Fruit fly (Drosophila melanogaster) S2 (cell line): Measurements from ENCODE around the gene Glg1.
A peak's percentile ranks its signal among the peaks of the same experiment; 100 is the strongest.

ENCODE experiments used
- CG8478 ChIP-seq: fragments of >200 bp; optimal IDR thresholded peaks from 2 replicates; lab custom pipeline; 2018
- CTCF ChIP-seq, 2 experiments: fragments of >200 bp; optimal IDR thresholded peaks; 2 replicates each; lab custom pipeline; 2018

The Glg1 gene

DNA sequence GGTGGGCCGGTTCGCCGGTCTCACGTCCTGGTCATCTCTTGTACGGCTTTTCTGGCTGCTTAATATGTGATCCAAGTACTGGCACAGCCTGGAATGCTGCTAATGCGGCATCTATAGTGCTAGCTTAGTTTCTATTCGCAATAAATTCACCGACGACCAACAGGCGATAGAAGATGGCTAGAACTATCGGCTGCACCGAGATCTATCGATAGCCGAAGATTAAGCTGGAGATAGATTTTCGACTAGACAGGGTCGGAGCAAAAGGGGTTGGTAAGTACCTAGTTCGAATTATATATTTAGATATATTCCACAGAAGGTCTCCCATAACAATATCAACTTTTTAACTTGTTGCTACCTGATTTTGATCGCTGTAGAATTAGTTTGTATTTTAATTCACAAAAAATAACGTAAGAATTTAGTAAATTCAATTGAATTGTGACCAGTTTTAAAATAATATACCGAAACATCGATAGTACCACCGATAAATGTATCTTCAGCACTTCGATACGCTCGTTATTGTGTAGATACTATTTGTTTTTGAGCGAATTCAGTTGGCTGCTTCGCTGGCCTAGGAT lies at the start of gene Glg1, which contains the start of gene M6:
Glg1 (minus strand) TSS at position 185 of the 575 bp plus-strand sequence.
M6 (plus strand) TSS at position 499 of the 575 bp plus-strand sequence.
- TF ChIP-seq CG8478 = no peak
- TF ChIP-seq CTCF (optimal IDR thresholded peaks at IDR 0.05; lab: Kevin White, UChicago) = peak; percentile 27 to 47

- no peak for TF ChIP-seq CG8478
- no peak for TF ChIP-seq CTCF (optimal IDR thresholded peaks at IDR 0.05; lab: Kevin White, UChicago)
These were observed 47.4 kb upstream of the Glg1 start, which contains the start of gene Wnk for dm6 chr3L:21554752-21555151. TSS of gene Wnk (minus strand) at chr3L:21554928.

- TF ChIP-seq CG8478 (no peak), CTCF (optimal IDR thresholded peaks at IDR 0.05; lab: Kevin White, UChicago) (no peak)
These were observed 34.7 kb upstream of the Glg1 start, which contains the start of gene CG33290 for dm6 chr3L:21542059-21542458. TSS of gene CG33290 (plus strand) at chr3L:21542359.

dm6 chr3L:21539245-21540196 lies 32.2 kb upstream of the Glg1 start, which contains the start of the genes COX8 and VhaM9.7-b:
TSS of gene COX8 (minus strand) at chr3L:21539447.
TSS of gene VhaM9.7-b (plus strand) at chr3L:21539862.
- TF ChIP-seq CTCF (optimal IDR thresholded peaks at IDR 0.05; lab: Kevin White, UChicago) (peak; percentile 13 to 14), CG8478 (no peak)

DNA sequence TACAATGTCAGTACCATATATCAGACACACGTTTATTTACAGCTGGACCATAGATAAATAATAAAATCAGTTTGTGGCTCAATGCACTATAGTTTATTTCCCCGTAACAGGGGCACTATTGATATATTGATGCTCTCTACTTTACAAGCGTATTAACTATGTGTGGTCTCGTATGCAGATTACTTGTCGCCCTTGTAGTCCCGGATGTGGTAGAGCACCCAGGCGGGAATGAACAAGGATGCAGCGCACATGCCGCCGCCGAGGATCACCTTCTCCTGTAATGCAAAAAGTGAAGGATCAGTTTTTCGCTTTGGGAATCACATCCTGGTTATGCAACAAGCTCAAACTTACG lies 31.5 kb upstream of the Glg1 start:
- no peak for TF ChIP-seq CG8478

- no peak for TF ChIP-seq CG8478
- TF ChIP-seq CTCF (optimal IDR thresholded peaks at IDR 0.05; lab: Kevin White, UChicago) = peak; percentile 39 to 50
These were observed 29.5 kb upstream of the Glg1 start, which contains the start of gene Rpn10 for dm6 chr3L:21536857-21537256. TSS of gene Rpn10 (plus strand) at chr3L:21537000.

DNA sequence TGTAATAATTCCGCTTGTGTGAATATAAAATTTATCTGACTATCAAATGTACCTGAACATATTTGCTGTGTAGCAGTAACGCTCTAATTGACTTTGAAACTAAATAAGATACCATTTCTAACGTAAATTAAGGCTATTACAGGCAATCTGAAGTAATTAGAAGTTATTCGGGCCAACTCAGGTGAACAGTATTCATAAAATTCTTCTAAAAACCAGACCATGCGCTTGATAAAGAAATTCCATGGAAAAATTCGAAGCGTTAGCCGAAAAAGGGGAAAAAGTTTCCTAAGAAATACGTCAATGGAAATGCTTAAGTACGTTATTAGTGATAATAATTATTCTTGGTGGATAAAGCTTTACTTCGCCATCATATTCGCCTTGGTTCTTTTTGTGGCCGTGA lies 27.0 kb upstream of the Glg1 start, which contains the start of gene ppk5:
ppk5 (plus strand) TSS at position 301 of the 400 bp plus-strand sequence.
- no peak for TF ChIP-seq CG8478
- no peak for TF ChIP-seq CTCF (optimal IDR thresholded peaks at IDR 0.05; lab: Kevin White, UChicago)

DNA sequence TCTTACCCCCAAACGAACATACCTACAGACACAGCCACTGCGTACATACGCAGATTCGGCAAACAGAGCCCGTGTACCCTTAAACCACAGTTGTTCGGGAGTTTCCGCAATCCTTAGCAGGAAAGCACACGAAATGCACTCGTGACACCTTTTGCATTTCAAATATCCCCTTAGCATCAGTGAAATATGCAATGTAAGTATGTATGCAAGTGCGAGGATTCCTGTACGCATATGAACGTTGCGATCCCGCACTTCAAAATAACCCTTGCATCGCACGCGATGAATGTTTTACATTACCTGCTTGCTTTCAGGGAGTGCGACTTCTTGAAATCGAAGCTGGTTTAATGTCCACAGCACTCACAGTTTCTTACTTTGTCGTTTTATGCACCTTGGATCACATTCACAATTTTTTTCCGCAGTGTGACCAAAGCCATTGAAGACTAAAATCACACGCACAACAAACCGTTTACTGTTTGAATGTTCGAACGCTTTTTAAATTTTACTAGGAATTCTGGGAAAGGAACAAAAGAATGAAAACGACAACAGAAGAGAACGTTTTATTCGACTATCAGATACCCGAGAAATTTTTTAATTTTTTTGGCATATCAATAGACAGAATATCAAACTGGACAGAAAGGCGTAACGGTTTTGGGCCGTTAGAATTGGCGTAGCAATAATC lies 26.1 kb upstream of the Glg1 start, which contains the start of gene Mkrn1:
Mkrn1 (minus strand) TSS at position 444 of the 679 bp plus-strand sequence.
- TF ChIP-seq CG8478 (no peak), CTCF (optimal IDR thresholded peaks at IDR 0.05; lab: Kevin White, UChicago) (peak in 1 of 2 experiments; percentile 40)

DNA sequence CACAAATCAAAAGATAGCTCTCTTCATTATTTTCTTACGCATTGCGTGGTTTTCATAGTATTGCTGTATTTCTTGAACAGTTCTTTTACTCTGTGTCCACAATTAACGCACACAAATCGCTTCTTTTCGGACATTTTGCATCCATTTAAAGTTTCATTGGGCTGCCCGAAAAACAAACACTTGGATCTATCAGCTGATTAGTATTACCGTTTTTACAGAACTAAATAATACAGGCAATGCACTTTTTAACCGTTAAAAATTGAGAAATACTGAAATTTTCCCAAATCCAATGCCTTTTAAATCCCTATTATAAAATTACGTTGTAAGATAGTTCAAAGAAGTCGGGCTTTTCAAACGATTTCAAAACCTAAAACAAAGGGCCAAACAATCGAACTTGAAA lies 21.8 kb upstream of the Glg1 start, which contains the start of gene Arv1:
Arv1 (minus strand) TSS at position 226 of the 400 bp plus-strand sequence.
- TF ChIP-seq CTCF (optimal IDR thresholded peaks at IDR 0.05; lab: Kevin White, UChicago) = no peak
- no peak for TF ChIP-seq CG8478

dm6 chr3L:21524071-21524889 lies 16.9 kb upstream of the Glg1 start:
- no peak for TF ChIP-seq CG8478
- no peak for TF ChIP-seq CTCF (optimal IDR thresholded peaks at IDR 0.05; lab: Kevin White, UChicago)

- TF ChIP-seq CTCF (optimal IDR thresholded peaks at IDR 0.05; lab: Kevin White, UChicago) = peak in 1 of 2 experiments; percentile 1
- no peak for TF ChIP-seq CG8478
These were observed 15.9 kb upstream of the Glg1 start, which contains the start of gene CG7611 for dm6 chr3L:21523059-21523836. TSS of gene CG7611 (plus strand) at chr3L:21523186.

DNA sequence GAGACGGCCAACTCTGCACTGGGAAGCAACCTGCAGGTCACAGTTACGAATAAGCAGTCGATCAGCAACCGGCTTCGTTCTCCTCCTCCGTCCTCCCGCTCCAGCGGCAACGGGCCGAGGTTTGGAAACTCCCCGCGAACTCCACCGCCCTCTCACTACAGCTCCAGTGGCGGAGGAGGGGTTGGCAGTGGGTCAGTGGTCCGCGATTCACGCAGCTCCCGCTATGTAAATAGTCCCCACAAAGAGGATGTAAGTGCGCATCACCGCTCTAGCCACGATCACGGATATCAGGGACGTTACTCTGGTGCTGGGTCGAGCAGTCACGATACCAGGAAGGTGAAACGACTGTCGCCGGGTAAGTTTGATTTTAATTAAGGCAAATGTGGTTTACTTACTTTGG lies 11.0 kb upstream of the Glg1 start:
- TF ChIP-seq CTCF (optimal IDR thresholded peaks at IDR 0.05; lab: Kevin White, UChicago) (no peak), CG8478 (no peak)

- no peak for TF ChIP-seq CG8478
- no peak for TF ChIP-seq CTCF (optimal IDR thresholded peaks at IDR 0.05; lab: Kevin White, UChicago)
These were observed 9.5 kb upstream of the Glg1 start for dm6 chr3L:21516716-21517266.
